Fruit fly (Drosophila melanogaster) whole organism, wandering third instar larva: ENCODE measurements around the gene CG3546.

ENCODE experiments used
- Abd-B ChIP-seq: fragments of >200 bp; optimal IDR thresholded peaks from 2 replicates; lab custom pipeline; 2017; ENCODE audit warnings: missing biosample characterization, missing genetic modification characterization
- CrebA ChIP-seq: fragments of 200-800 bp; sonication (Bioruptor generic); optimal IDR thresholded peaks from 2 replicates; lab custom pipeline; 2016; ENCODE audit warnings: missing biosample characterization, mild to moderate bottlenecking, missing genetic modification characterization, borderline replicate concordance
- Dif ChIP-seq: fragments of 200-275, 200-300 bp; sonication (Bioruptor generic); optimal IDR thresholded peaks from 2 replicates; lab custom pipeline; 2018; ENCODE audit warnings: missing biosample characterization, missing genetic modification characterization; ENCODE audit not compliant: partially characterized antibody
- GATAd ChIP-seq: sonication (Bioruptor generic); optimal IDR thresholded peaks from 2 replicates; lab custom pipeline; 2016; ENCODE audit warnings: missing biosample characterization, missing genetic modification characterization
- HLH106 ChIP-seq: fragments of 200-800 bp; optimal IDR thresholded peaks from 3 replicates; lab custom pipeline; 2019; ENCODE audit warnings: missing biosample characterization, mild to moderate bottlenecking, missing genetic modification characterization, moderate library complexity
- Hr78 ChIP-seq: fragments of >200 bp; optimal IDR thresholded peaks from 2 replicates; lab custom pipeline; 2017; ENCODE audit warnings: missing biosample characterization, missing genetic modification characterization
- Jra ChIP-seq: sonication (Bioruptor generic); optimal IDR thresholded peaks from 2 replicates; lab custom pipeline; 2016; ENCODE audit warnings: missing biosample characterization, missing genetic modification characterization
- Mio ChIP-seq: sonication (Bioruptor generic); optimal IDR thresholded peaks from 2 replicates; lab custom pipeline; 2016; ENCODE audit warnings: missing biosample characterization, missing genetic modification characterization
- Myc ChIP-seq: fragments of >200 bp; optimal IDR thresholded peaks from 2 replicates; lab custom pipeline; 2017
- N ChIP-seq: fragments of >200 bp; optimal IDR thresholded peaks from 2 replicates; lab custom pipeline; 2018; ENCODE audit warnings: missing biosample characterization, missing external identifiers, missing genetic modification characterization
- OdsH ChIP-seq: fragments of 200-800 bp; sonication (Bioruptor generic); optimal IDR thresholded peaks from 2 replicates; lab custom pipeline; 2016; ENCODE audit warnings: missing biosample characterization, mild to moderate bottlenecking, missing genetic modification characterization
- Sp1 ChIP-seq: fragments of 200-800 bp; sonication (Bioruptor generic); optimal IDR thresholded peaks from 3 replicates; lab custom pipeline; 2019; ENCODE audit warnings: missing biosample characterization, mild to moderate bottlenecking, missing genetic modification characterization, moderate library complexity
- br ChIP-seq: fragments of 200-800 bp; sonication (Bioruptor generic); optimal IDR thresholded peaks from 2 replicates; lab custom pipeline; 2016; ENCODE audit warnings: missing biosample characterization, missing genetic modification characterization
- brk ChIP-seq: fragments of 200-800 bp; sonication (Bioruptor generic); optimal IDR thresholded peaks from 2 replicates; lab custom pipeline; 2016; ENCODE audit warnings: missing biosample characterization, mild to moderate bottlenecking, missing genetic modification characterization
- dl ChIP-seq, 2 experiments: fragments of 175-275, 200-275 bp in 1 of 2; fragments of 200-275 bp in 1 of 2; sonication (Bioruptor generic); optimal IDR thresholded peaks; lab custom pipeline; 2018; ENCODE audit warnings: mild to moderate bottlenecking in 2 of 2, missing biosample characterization in 2 of 2, missing genetic modification characterization in 2 of 2, moderate library complexity in 2 of 2; ENCODE audit not compliant: partially characterized antibody in 2 of 2, insufficient read depth in 1 of 2
- dmrt93B ChIP-seq: fragments of 200-800 bp; sonication (Bioruptor generic); optimal IDR thresholded peaks from 2 replicates; lab custom pipeline; 2018; ENCODE audit warnings: missing biosample characterization, mild to moderate bottlenecking, missing genetic modification characterization
- ey ChIP-seq: fragments of 200-800 bp; sonication (Bioruptor generic); optimal IDR thresholded peaks from 2 replicates; lab custom pipeline; 2016; ENCODE audit warnings: missing biosample characterization, missing genetic modification characterization
- foxo ChIP-seq, 2 experiments: fragments of 200-800 bp; sonication (Bioruptor generic); optimal IDR thresholded peaks; 2 replicates in 1 of 2; 3 replicates in 1 of 2; lab custom pipeline; 2016 to 2017; ENCODE audit warnings: missing biosample characterization in 2 of 2, missing genetic modification characterization in 2 of 2
- fru ChIP-seq: fragments of 200-800 bp; sonication (Bioruptor generic); optimal IDR thresholded peaks from 3 replicates; lab custom pipeline; 2016; ENCODE audit warnings: missing biosample characterization, mild to moderate bottlenecking, missing genetic modification characterization
- h ChIP-seq: fragments of 200-800 bp; sonication (Bioruptor generic); optimal IDR thresholded peaks from 3 replicates; lab custom pipeline; 2016; ENCODE audit warnings: missing biosample characterization, mild to moderate bottlenecking, missing genetic modification characterization
- lola ChIP-seq: fragments of >200 bp; optimal IDR thresholded peaks from 2 replicates; lab custom pipeline; 2017; ENCODE audit warnings: missing biosample characterization, missing genetic modification characterization
- tai ChIP-seq: sonication (Bioruptor generic); optimal IDR thresholded peaks from 2 replicates; lab custom pipeline; 2016; ENCODE audit warnings: missing biosample characterization, missing genetic modification characterization
- woc ChIP-seq: sonication (Bioruptor generic); optimal IDR thresholded peaks from 2 replicates; lab custom pipeline; 2016; ENCODE audit warnings: missing biosample characterization, mild to moderate bottlenecking, missing genetic modification characterization

The CG3546 gene

DNA sequence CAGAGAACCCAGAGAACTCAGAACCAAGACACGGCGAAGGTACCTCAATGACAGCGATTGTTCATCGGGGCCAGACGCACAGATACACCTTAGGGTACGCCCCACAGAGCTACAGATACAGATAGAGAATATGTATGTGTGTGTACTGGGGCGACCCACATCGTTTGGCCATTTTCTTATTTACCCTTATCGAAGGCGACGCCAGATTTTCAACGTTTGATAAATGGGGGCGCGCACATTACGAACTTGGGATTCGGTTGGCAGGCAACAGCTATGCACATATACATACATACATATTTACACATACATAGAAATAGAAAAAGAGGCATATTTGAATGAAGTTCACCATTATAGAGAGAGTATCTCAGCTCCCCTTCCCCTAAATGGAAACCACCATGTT, 48.6 kb downstream of the CG3546 start:
- no peak for TF ChIP-seq ey (GFP tag; lab: Kevin White, UChicago)
- no peak for TF ChIP-seq br (GFP tag; lab: Kevin White, UChicago)
- TF ChIP-seq brk, result no peak
- TF ChIP-seq dmrt93B (GFP tag; lab: Kevin White, UChicago), result no peak
- no peak for TF ChIP-seq Myc
- TF ChIP-seq CrebA, result no peak
- no peak for TF ChIP-seq fru (GFP tag; lab: Kevin White, UChicago)
- no peak for TF ChIP-seq woc
- no peak for TF ChIP-seq Abd-B (GFP tag; lab: Kevin White, UChicago)
- TF ChIP-seq foxo (GFP tag; optimal IDR thresholded peaks at IDR 0.05; lab: Kevin White, UChicago), result no peak
- no peak for TF ChIP-seq Hr78 (GFP tag; lab: Kevin White, UChicago)
- TF ChIP-seq Sp1 (GFP tag; lab: Kevin White, UChicago), result no peak
- TF ChIP-seq tai (GFP tag; lab: Kevin White, UChicago), result no peak
- TF ChIP-seq Mio, result no peak
- no peak for TF ChIP-seq HLH106 (tag; lab: Kevin White, UChicago)

DNA sequence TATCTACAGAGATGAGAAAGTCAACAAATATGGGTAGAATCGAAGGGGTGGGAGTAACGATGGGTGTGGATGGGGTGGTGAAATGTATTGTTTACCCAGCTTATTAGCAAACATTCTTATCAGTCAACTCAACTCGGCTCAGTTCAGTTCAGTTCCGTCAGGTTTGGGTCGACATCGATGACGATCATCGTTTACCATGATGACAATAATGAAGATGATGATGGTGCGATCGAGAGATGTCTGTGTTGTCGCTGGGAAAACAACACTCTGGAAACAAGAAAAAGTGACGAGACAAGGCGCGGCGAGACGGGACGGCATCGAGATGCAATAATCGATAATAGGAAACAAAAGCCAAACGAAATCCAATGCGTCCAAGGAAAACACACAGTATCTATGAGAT, 51.9 kb downstream of the CG3546 start:
- TF ChIP-seq Jra (GFP tag; lab: Kevin White, UChicago), result no peak
- TF ChIP-seq h, result no peak
- TF ChIP-seq Abd-B (GFP tag; lab: Kevin White, UChicago), result no peak
- no peak for TF ChIP-seq dl (GFP tag; optimal IDR thresholded peaks at IDR 0.05; lab: Kevin White, UChicago; ENCODE audit: insufficient read depth in 1 of 2, partially characterized antibody in 2 of 2)
- no peak for TF ChIP-seq dmrt93B (GFP tag; lab: Kevin White, UChicago)
- TF ChIP-seq Myc, result no peak
- no peak for TF ChIP-seq fru (GFP tag; lab: Kevin White, UChicago)
- no peak for TF ChIP-seq N (GFP tag; lab: Kevin White, UChicago)
- TF ChIP-seq lola (GFP tag; lab: Kevin White, UChicago), result no peak
- TF ChIP-seq Dif, result no peak
- TF ChIP-seq GATAd (GFP tag; lab: Kevin White, UChicago), result no peak
- no peak for TF ChIP-seq OdsH (GFP tag; lab: Kevin White, UChicago)
- TF ChIP-seq tai (GFP tag; lab: Kevin White, UChicago), result no peak
